Worm (Caenorhabditis elegans): ENCODE data around the gene agt-1.

Gene agt-1

ce11 chrIV:13369120-13369842 is at the start of gene agt-1:
Gene agt-1 (minus strand): TSS chrIV:13369412.
- TF ChIP-seq med-1 (GFP tag; optimal IDR thresholded peaks at IDR 0.05; ENCODE audit: insufficient read depth), result no peak
- no peak for TF ChIP-seq klf-2 (GFP tag; conservative IDR thresholded peaks at IDR 0.05)
- TF ChIP-seq tab-1 (GFP tag; IDR thresholded peaks at IDR 0.05), result no peak
- TF ChIP-seq flt-1 (GFP tag; IDR thresholded peaks at IDR 0.05), result no peak

ce11 chrIV:13415739-13416271 is 46.6 kb upstream of the agt-1 start, which contains the start of the genes pik-1 and aptf-2:
Gene pik-1 (plus strand): TSS chrIV:13416041.
Gene aptf-2 (minus strand): TSS chrIV:13416051.
- TF ChIP-seq tab-1 (GFP tag; IDR thresholded peaks at IDR 0.05), result no peak
- no peak for TF ChIP-seq ztf-29 (GFP tag; IDR thresholded peaks at IDR 0.05)
- no peak for TF ChIP-seq ztf-23 (GFP tag; IDR thresholded peaks at IDR 0.05)
- TF ChIP-seq klf-2 (GFP tag; conservative IDR thresholded peaks at IDR 0.05), result no peak
- no peak for TF ChIP-seq flt-1 (GFP tag; IDR thresholded peaks at IDR 0.05)
- no peak for TF ChIP-seq cog-1 (tag; optimal IDR thresholded peaks at IDR 0.05)
- no peak for TF ChIP-seq med-1 (GFP tag; optimal IDR thresholded peaks at IDR 0.05; ENCODE audit: insufficient read depth)
- TF ChIP-seq T22C8.4 (GFP tag; IDR thresholded peaks at IDR 0.05), result no peak
- no peak for TF ChIP-seq ref-1 (GFP tag; conservative IDR thresholded peaks at IDR 0.05)

- TF ChIP-seq T22C8.4 (GFP tag; IDR thresholded peaks at IDR 0.05) (no peak), klf-2 (GFP tag; conservative IDR thresholded peaks at IDR 0.05) (no peak), ztf-29 (GFP tag; IDR thresholded peaks at IDR 0.05) (peak; percentile 57; the same call in 1 of the 2 replicates), cog-1 (tag; optimal IDR thresholded peaks at IDR 0.05) (peak; percentile 28), ref-1 (GFP tag; conservative IDR thresholded peaks at IDR 0.05) (no peak), ztf-23 (GFP tag; IDR thresholded peaks at IDR 0.05) (no peak)
These were observed 43.7 kb upstream of the agt-1 start, which contains the start of gene gcl-1 for ce11 chrIV:13412845-13413383. Gene gcl-1 (minus strand): TSS chrIV:13412895.

ce11 chrIV:13408018-13408417 is 38.8 kb upstream of the agt-1 start, which contains the start of gene Y62E10A.19:
Gene Y62E10A.19 (minus strand): TSS chrIV:13408306.
- TF ChIP-seq ref-1 (GFP tag; conservative IDR thresholded peaks at IDR 0.05) (no peak), med-1 (GFP tag; optimal IDR thresholded peaks at IDR 0.05; ENCODE audit: insufficient read depth) (no peak), ztf-23 (GFP tag; IDR thresholded peaks at IDR 0.05) (no peak), ztf-29 (GFP tag; IDR thresholded peaks at IDR 0.05) (no peak), flt-1 (GFP tag; IDR thresholded peaks at IDR 0.05) (no peak), cog-1 (tag; optimal IDR thresholded peaks at IDR 0.05) (no peak), T22C8.4 (GFP tag; IDR thresholded peaks at IDR 0.05) (no peak), tab-1 (GFP tag; IDR thresholded peaks at IDR 0.05) (no peak), klf-2 (GFP tag; conservative IDR thresholded peaks at IDR 0.05) (no peak)

ce11 chrIV:13400456-13401364 is 31.5 kb upstream of the agt-1 start, which contains the start of the genes memi-2 and cyp-31A5:
Gene memi-2 (minus strand): TSS chrIV:13400506.
Gene cyp-31A5 (plus strand): TSS chrIV:13401289.
- no peak for TF ChIP-seq ref-1 (GFP tag; conservative IDR thresholded peaks at IDR 0.05)
- TF ChIP-seq cog-1 (tag; optimal IDR thresholded peaks at IDR 0.05), result no peak
- no peak for TF ChIP-seq flt-1 (GFP tag; IDR thresholded peaks at IDR 0.05)
- no peak for TF ChIP-seq klf-2 (GFP tag; conservative IDR thresholded peaks at IDR 0.05)
- no peak for TF ChIP-seq T22C8.4 (GFP tag; IDR thresholded peaks at IDR 0.05)
- no peak for TF ChIP-seq ztf-23 (GFP tag; IDR thresholded peaks at IDR 0.05)
- no peak for TF ChIP-seq med-1 (GFP tag; optimal IDR thresholded peaks at IDR 0.05; ENCODE audit: insufficient read depth)
- no peak for TF ChIP-seq ztf-29 (GFP tag; IDR thresholded peaks at IDR 0.05)
- TF ChIP-seq tab-1 (GFP tag; IDR thresholded peaks at IDR 0.05), result no peak

- no peak for TF ChIP-seq ztf-29 (GFP tag; IDR thresholded peaks at IDR 0.05)
- no peak for TF ChIP-seq flt-1 (GFP tag; IDR thresholded peaks at IDR 0.05)
- TF ChIP-seq ref-1 (GFP tag; conservative IDR thresholded peaks at IDR 0.05), result no peak
- no peak for TF ChIP-seq med-1 (GFP tag; optimal IDR thresholded peaks at IDR 0.05; ENCODE audit: insufficient read depth)
- no peak for TF ChIP-seq cog-1 (tag; optimal IDR thresholded peaks at IDR 0.05)
- no peak for TF ChIP-seq T22C8.4 (GFP tag; IDR thresholded peaks at IDR 0.05)
- no peak for TF ChIP-seq klf-2 (GFP tag; conservative IDR thresholded peaks at IDR 0.05)
- TF ChIP-seq ztf-23 (GFP tag; IDR thresholded peaks at IDR 0.05), result no peak
- no peak for TF ChIP-seq tab-1 (GFP tag; IDR thresholded peaks at IDR 0.05)
These were observed 29.5 kb upstream of the agt-1 start, which contains the start of gene Y62E10A.13 for ce11 chrIV:13398728-13399127. Gene Y62E10A.13 (minus strand): TSS chrIV:13399053.

ce11 chrIV:13396375-13396774 is 27.2 kb upstream of the agt-1 start:
- TF ChIP-seq ztf-23 (GFP tag; IDR thresholded peaks at IDR 0.05), result no peak
- no peak for TF ChIP-seq ref-1 (GFP tag; conservative IDR thresholded peaks at IDR 0.05)
- no peak for TF ChIP-seq flt-1 (GFP tag; IDR thresholded peaks at IDR 0.05)
- TF ChIP-seq T22C8.4 (GFP tag; IDR thresholded peaks at IDR 0.05), result no peak
- TF ChIP-seq med-1 (GFP tag; optimal IDR thresholded peaks at IDR 0.05; ENCODE audit: insufficient read depth), result no peak
- TF ChIP-seq klf-2 (GFP tag; conservative IDR thresholded peaks at IDR 0.05), result no peak
- no peak for TF ChIP-seq ztf-29 (GFP tag; IDR thresholded peaks at IDR 0.05)
- TF ChIP-seq cog-1 (tag; optimal IDR thresholded peaks at IDR 0.05), result no peak

ce11 chrIV:13395255-13395654 is 26.0 kb upstream of the agt-1 start:
- TF ChIP-seq ztf-23 (GFP tag; IDR thresholded peaks at IDR 0.05) (0 out of 2 replicates have a peak, but pooled peaks have one; percentile 49), ref-1 (GFP tag; conservative IDR thresholded peaks at IDR 0.05) (no peak)

ce11 chrIV:13394686-13395085 is 25.5 kb upstream of the agt-1 start:
- TF ChIP-seq ref-1 (GFP tag; conservative IDR thresholded peaks at IDR 0.05), result no peak
- no peak for TF ChIP-seq klf-2 (GFP tag; conservative IDR thresholded peaks at IDR 0.05)
- no peak for TF ChIP-seq flt-1 (GFP tag; IDR thresholded peaks at IDR 0.05)
- no peak for TF ChIP-seq cog-1 (tag; optimal IDR thresholded peaks at IDR 0.05)
- no peak for TF ChIP-seq ztf-29 (GFP tag; IDR thresholded peaks at IDR 0.05)
- TF ChIP-seq ztf-23 (GFP tag; IDR thresholded peaks at IDR 0.05), result no peak
- TF ChIP-seq tab-1 (GFP tag; IDR thresholded peaks at IDR 0.05), result no peak
- no peak for TF ChIP-seq med-1 (GFP tag; optimal IDR thresholded peaks at IDR 0.05; ENCODE audit: insufficient read depth)
- no peak for TF ChIP-seq T22C8.4 (GFP tag; IDR thresholded peaks at IDR 0.05)

All from whole organism, midembryonic.